Worm (Caenorhabditis elegans) whole organism, L2 larva: ENCODE measurements around the gene nep-8.

ENCODE experiments used
- C34F6.9 ChIP-seq: fragments of 150-350 bp; optimal IDR thresholded peaks from 2 replicates; lab custom pipeline; 2014; ENCODE audit warnings: missing biosample characterization, missing genetic modification characterization
- F13H6.1 ChIP-seq: sonication (generic microtip); optimal IDR thresholded peaks from 2 replicates; lab custom pipeline; 2016; ENCODE audit warnings: missing genetic modification characterization, missing compliant biosample characterization
- Y55F3AM.14 ChIP-seq: fragments of 200-800 bp; sonication (Bioruptor generic); optimal IDR thresholded peaks from 2 replicates; lab custom pipeline; 2018; ENCODE audit warnings: mild to moderate bottlenecking, missing genetic modification characterization, missing compliant biosample characterization
- alr-1 ChIP-seq: fragments of 150-350 bp; optimal IDR thresholded peaks from 2 replicates; lab custom pipeline; 2014; ENCODE audit warnings: missing biosample characterization, missing genetic modification characterization
- aly-2 ChIP-seq: fragments of 150-350 bp; optimal IDR thresholded peaks from 2 replicates; lab custom pipeline; 2014; ENCODE audit warnings: missing biosample characterization, missing genetic modification characterization
- ama-1 ChIP-seq: fragments of 150-350 bp; optimal IDR thresholded peaks from 2 replicates; lab custom pipeline; 2018; ENCODE audit warnings: inconsistent platforms
- blmp-1 ChIP-seq: sonication (generic microtip); optimal IDR thresholded peaks from 2 replicates; lab custom pipeline; 2017; ENCODE audit warnings: missing genetic modification characterization, mild to moderate bottlenecking, missing compliant biosample characterization, antibody characterized with exemption, moderate library complexity; ENCODE audit not compliant: insufficient read depth
- ceh-16 ChIP-seq: fragments of 150-350 bp; optimal IDR thresholded peaks from 2 replicates; lab custom pipeline; 2014; ENCODE audit warnings: missing biosample characterization, missing genetic modification characterization
- ceh-82 ChIP-seq: fragments of 150-350 bp; optimal IDR thresholded peaks from 2 replicates; lab custom pipeline; 2014; ENCODE audit warnings: missing biosample characterization, missing genetic modification characterization
- crh-2 ChIP-seq: sonication (generic microtip); optimal IDR thresholded peaks from 2 replicates; lab custom pipeline; 2017; ENCODE audit warnings: missing biosample characterization, missing genetic modification characterization
- egl-27 ChIP-seq: sonication (generic microtip); optimal IDR thresholded peaks from 3 replicates; lab custom pipeline; 2017; ENCODE audit warnings: missing biosample characterization, missing genetic modification reagents, missing genetic modification characterization
- elt-3 ChIP-seq: sonication (generic microtip); optimal IDR thresholded peaks from 2 replicates; lab custom pipeline; 2017; ENCODE audit warnings: missing biosample characterization, missing genetic modification characterization
- fos-1 ChIP-seq: fragments of 150-350 bp; optimal IDR thresholded peaks from 2 replicates; lab custom pipeline; 2014; ENCODE audit warnings: missing biosample characterization, missing genetic modification characterization
- gmeb-1 ChIP-seq: fragments of 150-350 bp; optimal IDR thresholded peaks from 2 replicates; lab custom pipeline; 2014; ENCODE audit warnings: missing biosample characterization, missing genetic modification characterization
- lin-11 ChIP-seq: fragments of 150-350 bp; sonication (generic microtip); optimal IDR thresholded peaks from 2 replicates; lab custom pipeline; 2014; ENCODE audit warnings: missing biosample characterization, missing genetic modification characterization, inconsistent platforms, mixed read lengths
- lsy-2 ChIP-seq, 2 experiments: fragments of 150-350 bp in 1 of 2; sonication (generic microtip) in 1 of 2; optimal IDR thresholded peaks; 2 replicates each; lab custom pipeline; 2014 to 2017; ENCODE audit warnings: missing biosample characterization in 2 of 2, missing genetic modification characterization in 2 of 2
- mab-5 ChIP-seq: fragments of 150-350 bp; optimal IDR thresholded peaks from 2 replicates; lab custom pipeline; 2014; ENCODE audit warnings: missing biosample characterization, missing genetic modification characterization
- mbf-1 ChIP-seq: sonication (generic microtip); optimal IDR thresholded peaks from 2 replicates; lab custom pipeline; 2017; ENCODE audit warnings: missing biosample characterization, missing genetic modification characterization
- mdl-1 ChIP-seq, 2 experiments: fragments of 150-350 bp in 1 of 2; sonication (generic microtip) in 1 of 2; optimal IDR thresholded peaks; 2 replicates each; lab custom pipeline; 2017; ENCODE audit warnings: missing biosample characterization in 2 of 2, missing genetic modification characterization in 2 of 2
- nhr-10 ChIP-seq: sonication (generic microtip); optimal IDR thresholded peaks from 2 replicates; lab custom pipeline; 2017; ENCODE audit warnings: missing biosample characterization, missing genetic modification characterization
- nhr-11 ChIP-seq: fragments of 150-350 bp; optimal IDR thresholded peaks from 2 replicates; lab custom pipeline; 2014; ENCODE audit warnings: missing biosample characterization, missing genetic modification characterization
- nhr-129 ChIP-seq: fragments of 150-350 bp; optimal IDR thresholded peaks from 2 replicates; lab custom pipeline; 2014; ENCODE audit warnings: missing biosample characterization, missing genetic modification characterization
- nhr-23 ChIP-seq: fragments of 150-350 bp; optimal IDR thresholded peaks from 2 replicates; lab custom pipeline; 2014; ENCODE audit warnings: missing biosample characterization, missing genetic modification reagents, missing genetic modification characterization
- nhr-237 ChIP-seq: fragments of 150-350 bp; optimal IDR thresholded peaks from 2 replicates; lab custom pipeline; 2014; ENCODE audit warnings: missing biosample characterization, missing genetic modification characterization
- nhr-25 ChIP-seq: fragments of 150-350 bp; sonication (generic microtip); optimal IDR thresholded peaks from 3 replicates; lab custom pipeline; 2014; ENCODE audit warnings: missing biosample characterization, missing genetic modification characterization
- nhr-6 ChIP-seq: fragments of 150-350 bp; optimal IDR thresholded peaks from 2 replicates; lab custom pipeline; 2014; ENCODE audit warnings: missing biosample characterization, missing genetic modification characterization
- nhr-77 ChIP-seq: fragments of 150-350 bp; optimal IDR thresholded peaks from 2 replicates; lab custom pipeline; 2014; ENCODE audit warnings: missing biosample characterization, missing genetic modification characterization
- peb-1 ChIP-seq: fragments of 150-350 bp; optimal IDR thresholded peaks from 2 replicates; lab custom pipeline; 2014; ENCODE audit warnings: missing biosample characterization, missing genetic modification characterization
- skn-1 ChIP-seq: sonication (generic microtip); optimal IDR thresholded peaks from 2 replicates; lab custom pipeline; 2017; ENCODE audit warnings: missing biosample characterization, missing genetic modification characterization
- sma-3 ChIP-seq: sonication (generic microtip); optimal IDR thresholded peaks from 2 replicates; lab custom pipeline; 2016; ENCODE audit warnings: missing genetic modification reagents, missing genetic modification characterization, missing compliant biosample characterization
- sma-9 ChIP-seq, 2 experiments: fragments of 150-350 bp in 1 of 2; sonication (generic microtip) in 1 of 2; optimal IDR thresholded peaks; 2 replicates each; lab custom pipeline; 2014 to 2016; ENCODE audit warnings: missing genetic modification characterization in 2 of 2, mild to moderate bottlenecking in 1 of 2, missing biosample characterization in 1 of 2, missing compliant biosample characterization in 1 of 2, missing genetic modification reagents in 1 of 2, moderate library complexity in 1 of 2
- snpc-4 ChIP-seq: fragments of 150-350 bp; optimal IDR thresholded peaks from 2 replicates; lab custom pipeline; 2014; ENCODE audit warnings: missing biosample characterization, missing genetic modification characterization
- unc-39 ChIP-seq: fragments of 150-350 bp; optimal IDR thresholded peaks from 2 replicates; lab custom pipeline; 2014; ENCODE audit warnings: missing biosample characterization, missing genetic modification characterization
- unc-55 ChIP-seq: fragments of 150-350 bp; sonication (generic microtip); optimal IDR thresholded peaks from 3 replicates; lab custom pipeline; 2014; ENCODE audit warnings: missing biosample characterization, missing genetic modification reagents, missing genetic modification characterization
- zag-1 ChIP-seq: fragments of 150-350 bp; optimal IDR thresholded peaks from 2 replicates; lab custom pipeline; 2014; ENCODE audit warnings: missing biosample characterization, missing genetic modification characterization
- ztf-1 ChIP-seq: fragments of 200-800 bp; sonication (Bioruptor generic); conservative IDR thresholded peaks from 2 replicates; pipeline ENCODE4 v1.3.6; 2022; ENCODE audit warnings: missing genetic modification characterization, missing compliant biosample characterization
- ztf-11 ChIP-seq: sonication (generic microtip); optimal IDR thresholded peaks from 2 replicates; lab custom pipeline; 2017; ENCODE audit warnings: missing biosample characterization, missing genetic modification characterization
- ztf-4 ChIP-seq: fragments of 150-350 bp; optimal IDR thresholded peaks from 2 replicates; lab custom pipeline; 2014; ENCODE audit warnings: missing biosample characterization, missing genetic modification characterization

nep-8 gene

ce11 chrII:3440641-3440926 is 36.9 kb downstream of the nep-8 start, which contains the start of gene C16C8.17:
Gene C16C8.17, plus strand, starts transcription at chrII:3440827.
- no peak for TF ChIP-seq unc-55 (GFP tag; lab: Kevin White, UChicago)
- no peak for TF ChIP-seq C34F6.9
- TF ChIP-seq nhr-237 (tag; lab: Kevin White, UChicago) = no peak
- no peak for TF ChIP-seq unc-39 (tag; lab: Kevin White, UChicago)
- no peak for TF ChIP-seq nhr-10
- TF ChIP-seq nhr-23 (tag; lab: Kevin White, UChicago) = no peak
- no peak for TF ChIP-seq mdl-1 (tag; optimal IDR thresholded peaks at IDR 0.05; lab: Kevin White, UChicago)
- no peak for TF ChIP-seq nhr-129
- no peak for TF ChIP-seq ztf-1 (GFP tag; lab: Robert Waterston, UW)
- no peak for TF ChIP-seq sma-3 (GFP tag; lab: Kevin White, UChicago)
- TF ChIP-seq lsy-2 (tag; optimal IDR thresholded peaks at IDR 0.05; lab: Kevin White, UChicago) = no peak
- TF ChIP-seq ama-1 (lab: Kevin White, UChicago) = no peak
- no peak for TF ChIP-seq snpc-4 (tag; lab: Kevin White, UChicago)
- no peak for TF ChIP-seq blmp-1 (tag; lab: Kevin White, UChicago)
- no peak for TF ChIP-seq peb-1 (tag; lab: Kevin White, UChicago)
- no peak for TF ChIP-seq fos-1 (tag; lab: Kevin White, UChicago)
- TF ChIP-seq nhr-6 = no peak
- no peak for TF ChIP-seq nhr-77 (tag; lab: Kevin White, UChicago)
- TF ChIP-seq zag-1 = no peak

ce11 chrII:3441377-3441776 is 37.7 kb downstream of the nep-8 start, which contains the start of gene C16C8.27:
Gene C16C8.27, plus strand, starts transcription at chrII:3441677.
- TF ChIP-seq mbf-1 (tag; lab: Kevin White, UChicago) (no peak), Y55F3AM.14 (GFP tag; lab: Kevin White, UChicago) (no peak), nhr-237 (tag; lab: Kevin White, UChicago) (no peak), gmeb-1 (tag; lab: Kevin White, UChicago) (no peak)

DNA sequence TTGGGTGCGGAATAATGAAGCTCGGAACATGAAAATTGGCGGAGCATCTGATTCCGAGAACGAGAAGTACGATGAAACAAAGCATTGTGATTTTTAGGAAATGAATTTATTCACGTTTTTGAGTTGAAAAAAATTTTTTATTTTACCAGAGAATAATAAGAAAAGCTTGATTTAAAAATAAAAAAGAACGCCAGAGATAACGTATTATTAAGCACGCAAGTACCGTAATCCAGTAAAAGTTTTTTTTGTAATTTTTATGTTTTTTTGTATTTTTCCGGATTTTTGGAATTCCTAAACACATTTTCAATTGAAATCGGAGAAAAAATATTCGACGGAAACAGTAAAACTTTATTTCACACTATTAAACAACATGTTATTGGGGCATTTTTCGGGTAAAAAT is 39.5 kb downstream of the nep-8 start, which contains the start of gene C16C8.22:
TSS of gene C16C8.22 (minus strand) at position 101 of the 400 bp plus-strand sequence.
- no peak for TF ChIP-seq mab-5 (tag; lab: Kevin White, UChicago)
- no peak for TF ChIP-seq elt-3 (tag; lab: Kevin White, UChicago)
- TF ChIP-seq nhr-11 (tag; lab: Kevin White, UChicago) = no peak
- no peak for TF ChIP-seq nhr-25
- TF ChIP-seq zag-1 = no peak
- no peak for TF ChIP-seq F13H6.1 (tag; lab: Kevin White, UChicago)
- no peak for TF ChIP-seq skn-1 (tag; lab: Kevin White, UChicago)
- TF ChIP-seq snpc-4 (tag; lab: Kevin White, UChicago) = no peak
- no peak for TF ChIP-seq nhr-129
- no peak for TF ChIP-seq Y55F3AM.14 (GFP tag; lab: Kevin White, UChicago)
- no peak for TF ChIP-seq ztf-11 (tag; lab: Kevin White, UChicago)
- no peak for TF ChIP-seq sma-9 (GFP tag; optimal IDR thresholded peaks at IDR 0.05; lab: Kevin White, UChicago)
- TF ChIP-seq sma-9 (tag; optimal IDR thresholded peaks at IDR 0.05; lab: Kevin White, UChicago) = no peak

DNA sequence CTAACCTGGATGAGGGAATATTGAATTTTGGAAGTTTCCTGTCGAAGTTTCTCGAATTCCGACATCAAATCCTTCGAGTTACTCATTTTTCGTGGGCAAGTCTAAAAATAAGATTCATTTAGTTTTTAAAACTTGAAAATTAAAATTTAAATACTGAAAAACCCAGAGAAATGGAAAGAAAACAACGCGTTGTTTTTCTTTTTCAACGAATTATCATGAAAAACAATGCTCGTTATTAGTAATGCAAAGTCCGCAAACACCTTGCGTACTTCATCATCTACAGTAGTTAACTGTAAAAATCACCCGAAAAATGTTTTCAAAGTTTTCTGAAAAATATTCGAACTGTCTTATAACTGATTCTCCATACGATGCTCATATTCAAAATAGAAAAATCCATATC is 40.6 kb downstream of the nep-8 start, which contains the start of gene C16C8.4:
TSS of gene C16C8.4 (minus strand) at position 101 of the 400 bp plus-strand sequence.
- TF ChIP-seq Y55F3AM.14 (GFP tag; lab: Kevin White, UChicago) = no peak
- no peak for TF ChIP-seq sma-9 (GFP tag; optimal IDR thresholded peaks at IDR 0.05; lab: Kevin White, UChicago)
- no peak for TF ChIP-seq sma-9 (tag; optimal IDR thresholded peaks at IDR 0.05; lab: Kevin White, UChicago)
- no peak for TF ChIP-seq mbf-1 (tag; lab: Kevin White, UChicago)
- no peak for TF ChIP-seq crh-2
- TF ChIP-seq lsy-2 (tag; optimal IDR thresholded peaks at IDR 0.05; lab: Kevin White, UChicago) = no peak
- no peak for TF ChIP-seq skn-1 (tag; lab: Kevin White, UChicago)
- TF ChIP-seq nhr-6 = no peak
- TF ChIP-seq alr-1 (tag; lab: Kevin White, UChicago) = no peak

DNA sequence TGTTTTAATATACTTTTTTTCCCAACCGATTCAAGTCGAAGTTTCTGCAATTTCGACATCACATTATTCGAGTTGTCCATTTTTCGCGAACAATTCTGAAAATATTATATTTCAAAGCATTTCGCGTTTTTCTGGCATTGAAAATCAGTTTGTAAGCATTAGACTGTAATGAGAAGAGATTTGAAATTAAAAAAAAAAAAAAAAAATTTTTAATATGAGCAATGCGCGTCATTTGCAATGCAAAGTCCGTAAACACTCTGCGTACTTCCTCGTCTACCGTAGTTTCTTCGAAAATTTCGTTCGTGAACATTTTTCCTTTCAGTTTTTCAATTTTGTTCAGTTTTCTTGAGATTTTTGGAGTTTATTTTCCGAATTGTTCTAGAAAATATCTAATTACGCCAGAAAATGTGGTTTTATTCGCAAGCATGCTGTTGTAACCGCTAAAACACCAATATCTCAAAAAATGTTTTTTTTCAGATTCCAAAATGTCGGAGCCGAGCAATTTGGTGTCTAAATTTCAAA is 41.7 kb downstream of the nep-8 start, which contains the start of the genes C16C8.5 and C16C8.16:
TSS of gene C16C8.5 (minus strand) at position 101 of the 522 bp plus-strand sequence.
TSS of gene C16C8.16 (plus strand) at position 472 of the 522 bp plus-strand sequence.
- TF ChIP-seq mab-5 (tag; lab: Kevin White, UChicago) (no peak), lin-11 (tag; lab: Kevin White, UChicago) (no peak), sma-3 (GFP tag; lab: Kevin White, UChicago) (no peak), elt-3 (tag; lab: Kevin White, UChicago) (no peak), mbf-1 (tag; lab: Kevin White, UChicago) (no peak), mdl-1 (tag; optimal IDR thresholded peaks at IDR 0.05; lab: Kevin White, UChicago) (no peak), skn-1 (tag; lab: Kevin White, UChicago) (no peak), ceh-82 (tag; lab: Kevin White, UChicago) (no peak), nhr-10 (no peak), nhr-11 (tag; lab: Kevin White, UChicago) (no peak), peb-1 (tag; lab: Kevin White, UChicago) (no peak), egl-27 (tag; lab: Kevin White, UChicago) (no peak), aly-2 (tag; lab: Kevin White, UChicago) (no peak), ztf-4 (no peak), crh-2 (no peak), ceh-16 (tag; lab: Kevin White, UChicago) (no peak)
